Fruit fly (Drosophila melanogaster) whole organism, wandering third instar larva: ENCODE results near the gene Klp61F.

Experiments
- CG32264 ChIP-seq: fragments of 200-800 bp; sonication (Bioruptor generic); optimal IDR thresholded peaks from 2 replicates; lab custom pipeline; 2016; ENCODE audit warnings: missing biosample characterization, missing genetic modification characterization
- Hr83 ChIP-seq: fragments of 200-300 bp; sonication (Bioruptor generic); optimal IDR thresholded peaks from 2 replicates; lab custom pipeline; 2016; ENCODE audit warnings: missing biosample characterization, mild to moderate bottlenecking, missing genetic modification characterization, moderate library complexity; ENCODE audit not compliant: poor library complexity, severe bottlenecking
- br ChIP-seq: fragments of 200-800 bp; sonication (Bioruptor generic); optimal IDR thresholded peaks from 2 replicates; lab custom pipeline; 2016; ENCODE audit warnings: missing biosample characterization, missing genetic modification characterization
- fru ChIP-seq: fragments of 200-800 bp; sonication (Bioruptor generic); optimal IDR thresholded peaks from 3 replicates; lab custom pipeline; 2016; ENCODE audit warnings: missing biosample characterization, mild to moderate bottlenecking, missing genetic modification characterization
- usp ChIP-seq: fragments of >200 bp; optimal IDR thresholded peaks from 2 replicates; lab custom pipeline; 2017; ENCODE audit warnings: missing biosample characterization, missing genetic modification characterization

DNA sequence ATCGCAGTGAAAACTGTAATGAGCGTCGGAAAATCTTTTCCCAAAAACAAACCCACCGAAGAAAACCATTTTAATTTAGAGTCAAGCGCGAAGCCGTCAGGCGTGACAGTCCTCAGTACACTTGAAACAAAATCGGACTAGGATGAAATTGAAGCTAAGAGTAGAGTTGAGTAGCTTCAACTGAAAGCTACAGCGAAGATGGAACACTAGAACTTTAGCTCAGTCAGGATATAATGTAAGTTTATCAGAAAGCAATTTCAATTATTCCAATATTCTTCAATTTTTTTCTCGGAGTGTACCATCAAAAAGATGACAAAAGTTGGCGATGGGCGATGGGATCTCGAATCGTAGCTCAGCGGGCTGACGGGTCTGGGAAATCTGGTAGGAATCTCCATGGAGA lies 29.2 kb downstream of the Klp61F start:
- TF ChIP-seq Hr83 (GFP tag; lab: Kevin White, UChicago) (no peak), usp (GFP tag; lab: Kevin White, UChicago) (no peak), br (no peak), CG32264 (GFP tag; lab: Kevin White, UChicago) (no peak), fru (GFP tag; lab: Kevin White, UChicago) (no peak)
